Fruit fly (Drosophila melanogaster) Kc167 (cell line): Measurements from ENCODE around the gene CG18814.

Experiments
- Myc ChIP-seq: fragments of >200 bp; optimal IDR thresholded peaks from 2 replicates; lab custom pipeline; 2017; ENCODE audit warnings: missing external identifiers
- h ChIP-seq: fragments of >200 bp; optimal IDR thresholded peaks from 3 replicates; lab custom pipeline; 2018; ENCODE audit warnings: missing external identifiers
- ttk ChIP-seq: sonication (Bioruptor generic); optimal IDR thresholded peaks from 2 replicates; lab custom pipeline; 2017; ENCODE audit warnings: missing external identifiers

DNA sequence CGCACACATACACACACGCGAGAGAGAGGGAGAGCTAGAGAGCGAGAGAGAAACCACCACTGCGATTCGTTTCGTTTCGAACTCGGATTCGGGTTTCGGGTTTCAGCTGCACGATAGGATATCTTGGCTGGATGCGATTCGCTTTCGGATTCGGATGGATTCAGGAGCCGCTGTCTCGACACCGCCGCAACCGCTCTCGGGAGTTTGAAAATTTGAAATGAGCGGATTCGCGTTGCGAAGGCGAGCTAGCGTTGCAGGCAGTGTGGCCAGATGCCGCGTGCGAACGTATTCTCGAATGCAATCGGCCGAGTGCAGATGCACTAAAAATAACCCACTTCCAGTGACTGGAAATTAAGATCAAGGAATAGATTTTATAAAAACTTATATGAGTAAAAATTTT, 41.9 kb downstream of the CG18814 start, which contains the start of gene fax:
- TF ChIP-seq Myc (no peak), ttk (lab: Kevin White, UChicago) (no peak), h (lab: Kevin White, UChicago) (no peak)
